Worm (Caenorhabditis elegans) whole organism, midembryonic: ENCODE data around the gene C23G10.2.

Experiments
- T22C8.4 ChIP-seq: fragments of 200-800 bp; sonication (Bioruptor generic); IDR thresholded peaks from 2 replicates; pipeline ENCODE4 v1.3.6; 2022; ENCODE audit warnings: missing genetic modification characterization, missing compliant biosample characterization
- cog-1 ChIP-seq: sonication (generic microtip); optimal IDR thresholded peaks from 2 replicates; lab custom pipeline; 2016; ENCODE audit warnings: missing genetic modification characterization, missing compliant biosample characterization
- klf-2 ChIP-seq: fragments of 200-800 bp; sonication (Bioruptor generic); conservative IDR thresholded peaks from 2 replicates; pipeline ENCODE4 v1.3.6; 2022; ENCODE audit warnings: missing genetic modification reagents, missing genetic modification characterization, missing compliant biosample characterization
- med-1 ChIP-seq: sonication (generic microtip); optimal IDR thresholded peaks from 2 replicates; lab custom pipeline; 2017; ENCODE audit warnings: missing genetic modification characterization, mild to moderate bottlenecking, missing compliant biosample characterization, antibody characterized with exemption, missing genetic modification reagents; ENCODE audit not compliant: insufficient read depth
- tab-1 ChIP-seq: fragments of 200-800 bp; sonication (Bioruptor generic); IDR thresholded peaks from 2 replicates; pipeline ENCODE4 v1.3.6; 2022; ENCODE audit warnings: missing genetic modification characterization, missing compliant biosample characterization
- ztf-23 ChIP-seq: fragments of 200-800 bp; sonication (Bioruptor generic); IDR thresholded peaks from 2 replicates; pipeline ENCODE4 v1.3.6; 2022; ENCODE audit warnings: missing genetic modification reagents, missing genetic modification characterization, missing compliant biosample characterization
- ztf-29 ChIP-seq: fragments of 200-800 bp; sonication (Bioruptor generic); IDR thresholded peaks from 2 replicates; pipeline ENCODE4 v1.3.6; 2022; ENCODE audit warnings: missing genetic modification reagents, missing genetic modification characterization, missing compliant biosample characterization

DNA sequence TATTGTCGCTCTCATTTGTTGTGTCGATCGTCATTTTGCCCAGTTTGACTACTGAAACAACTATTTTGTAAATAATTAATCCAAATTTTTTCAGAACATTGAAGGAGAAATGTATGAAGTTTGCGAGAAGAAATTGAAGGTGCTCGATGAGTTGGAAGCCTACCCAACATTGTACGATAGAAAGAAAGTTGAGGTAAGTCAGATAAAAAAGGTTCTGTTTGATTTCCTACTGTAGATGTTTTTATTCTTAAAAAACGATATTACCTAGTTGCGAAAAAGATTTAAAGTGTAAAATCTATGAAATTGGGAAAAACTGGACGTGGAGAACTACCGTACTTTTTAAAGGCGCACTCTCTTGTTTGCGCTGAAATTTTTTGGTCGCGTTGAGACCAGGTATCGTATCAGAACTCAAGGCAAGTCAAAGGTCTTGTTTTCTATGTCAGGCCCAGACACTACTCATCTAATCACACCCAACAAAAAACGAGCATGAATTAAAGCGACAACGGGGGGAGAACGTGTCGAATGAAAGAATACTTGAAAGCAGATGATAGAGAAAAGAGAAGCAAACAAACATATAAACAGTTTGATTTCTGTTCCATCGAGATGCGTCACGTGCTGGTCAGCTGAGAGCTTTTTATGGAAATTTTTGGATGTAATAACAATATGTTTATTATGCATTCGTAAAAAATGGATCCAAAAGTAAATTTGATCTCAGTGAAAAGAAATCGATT is 39.2 kb upstream of the C23G10.2 start, which contains the start of gene efk-1:
- TF ChIP-seq cog-1 (tag; lab: Kevin White, UChicago) (no peak), klf-2 (GFP tag; lab: Robert Waterston, UW) (no peak), ztf-29 (GFP tag; lab: Robert Waterston, UW) (no peak), tab-1 (GFP tag; lab: Robert Waterston, UW) (no peak), ztf-23 (no peak), T22C8.4 (GFP tag; lab: Robert Waterston, UW) (no peak), med-1 (no peak)
